Fruit fly (Drosophila melanogaster) whole organism, embryonic: ENCODE measurements around the gene CG2187.

ENCODE experiments used
- Asciz ChIP-seq: fragments of 200-800 bp; sonication (Bioruptor generic); optimal IDR thresholded peaks from 2 replicates; lab custom pipeline; 2017; ENCODE audit warnings: missing biosample characterization, mild to moderate bottlenecking, missing genetic modification characterization, missing genetic modification reagents
- Atf-2 ChIP-seq: fragments of 200-800 bp; sonication (Bioruptor generic); optimal IDR thresholded peaks from 2 replicates; lab custom pipeline; 2016; ENCODE audit warnings: missing biosample characterization, missing genetic modification characterization
- CG10147 ChIP-seq: fragments of 200-800 bp; sonication (Bioruptor generic); optimal IDR thresholded peaks from 2 replicates; lab custom pipeline; 2019; ENCODE audit warnings: missing biosample characterization, mild to moderate bottlenecking, missing genetic modification characterization, moderate library complexity
- CG10543 ChIP-seq: fragments of 200-800 bp; sonication (Bioruptor generic); optimal IDR thresholded peaks from 3 replicates; lab custom pipeline; 2017; ENCODE audit warnings: missing biosample characterization, mild to moderate bottlenecking, missing genetic modification characterization, moderate library complexity
- CG10959 ChIP-seq: fragments of 200-800 bp; sonication (Bioruptor generic); IDR thresholded peaks from 2 replicates; pipeline ENCODE4 v1.3.6; 2022; ENCODE audit warnings: missing biosample characterization, missing genetic modification characterization
- CG11504 ChIP-seq: fragments of 200-800 bp; sonication (Bioruptor generic); optimal IDR thresholded peaks from 3 replicates; lab custom pipeline; 2019; ENCODE audit warnings: missing biosample characterization, mild to moderate bottlenecking, missing genetic modification characterization, moderate library complexity
- CG14014 ChIP-seq: fragments of 200-800 bp; sonication (Bioruptor generic); IDR thresholded peaks from 2 replicates; pipeline ENCODE4 v1.3.6; 2022; ENCODE audit warnings: missing biosample characterization, missing genetic modification characterization
- CG16813 ChIP-seq: fragments of 200-800 bp; sonication (Bioruptor generic); IDR thresholded peaks from 3 replicates; pipeline ENCODE4 v1.3.6; 2022; ENCODE audit warnings: missing biosample characterization, missing genetic modification characterization; ENCODE audit not compliant: partially characterized antibody
- CG17328 ChIP-seq: fragments of 200-800 bp; sonication (Bioruptor generic); IDR thresholded peaks from 2 replicates; pipeline ENCODE4 v1.3.6; 2022; ENCODE audit warnings: missing biosample characterization, missing genetic modification characterization
- CG30403 ChIP-seq: fragments of 200-800 bp; sonication (Bioruptor generic); optimal IDR thresholded peaks from 3 replicates; lab custom pipeline; 2016; ENCODE audit warnings: missing biosample characterization, missing genetic modification characterization
- CG31441 ChIP-seq: fragments of 200-800 bp; sonication (Bioruptor generic); IDR thresholded peaks from 2 replicates; pipeline ENCODE4 v1.3.6; 2022; ENCODE audit warnings: missing biosample characterization, missing genetic modification characterization
- CG34376 ChIP-seq: fragments of 200-800 bp; sonication (Bioruptor generic); optimal IDR thresholded peaks from 2 replicates; lab custom pipeline; 2018; ENCODE audit warnings: missing biosample characterization, mild to moderate bottlenecking, missing genetic modification characterization
- CG4854 ChIP-seq: fragments of 200-800 bp; sonication (Bioruptor generic); optimal IDR thresholded peaks from 2 replicates; lab custom pipeline; 2016; ENCODE audit warnings: missing biosample characterization, missing genetic modification characterization, inconsistent platforms
- CG5953 ChIP-seq: fragments of 200-800 bp; sonication (Bioruptor generic); IDR thresholded peaks from 2 replicates; pipeline ENCODE4 v1.3.6; 2022; ENCODE audit warnings: missing biosample characterization, missing genetic modification characterization
- CG6272 ChIP-seq: fragments of 200-800 bp; sonication (Bioruptor generic); IDR thresholded peaks from 2 replicates; pipeline ENCODE4 v1.3.6; 2022; ENCODE audit warnings: missing biosample characterization, missing genetic modification characterization
- CG6689 ChIP-seq: fragments of 200-800 bp; sonication (Bioruptor generic); IDR thresholded peaks from 2 replicates; pipeline ENCODE4 v1.3.6; 2022; ENCODE audit warnings: missing biosample characterization, missing genetic modification characterization
- CG8765 ChIP-seq: fragments of 200-800 bp; sonication (Bioruptor generic); IDR thresholded peaks from 2 replicates; pipeline ENCODE4 v1.3.6; 2022; ENCODE audit warnings: missing biosample characterization, missing genetic modification characterization
- CG9215 ChIP-seq: fragments of 200-800 bp; sonication (Bioruptor generic); IDR thresholded peaks from 2 replicates; pipeline ENCODE4 v1.3.6; 2022; ENCODE audit warnings: missing biosample characterization, missing genetic modification characterization
- Elba2 ChIP-seq: fragments of 200-800 bp; sonication (Bioruptor generic); optimal IDR thresholded peaks from 3 replicates; lab custom pipeline; 2016; ENCODE audit warnings: missing biosample characterization, missing genetic modification characterization
- Ets97D ChIP-seq: fragments of 200-800 bp; sonication (Bioruptor generic); optimal IDR thresholded peaks from 3 replicates; lab custom pipeline; 2016; ENCODE audit warnings: missing biosample characterization, missing genetic modification characterization
- GATAe ChIP-seq: fragments of 200-800 bp; sonication (Bioruptor generic); conservative IDR thresholded peaks from 2 replicates; pipeline ENCODE4 v1.3.6; 2022; ENCODE audit warnings: missing biosample characterization, missing genetic modification characterization
- H15 ChIP-seq: fragments of 200-800 bp; sonication (Bioruptor generic); IDR thresholded peaks from 3 replicates; pipeline ENCODE4 v1.3.6; 2022; ENCODE audit warnings: missing biosample characterization, missing genetic modification characterization
- Hey ChIP-seq: fragments of 200-800 bp; sonication (Bioruptor generic); optimal IDR thresholded peaks from 3 replicates; lab custom pipeline; 2018; ENCODE audit warnings: missing biosample characterization, mild to moderate bottlenecking, missing genetic modification characterization
- Mrtf ChIP-seq: fragments of 200-800 bp; sonication (Bioruptor generic); IDR thresholded peaks from 3 replicates; pipeline ENCODE4 v1.3.6; 2022; ENCODE audit warnings: missing biosample characterization, missing genetic modification characterization
- NFAT ChIP-seq: fragments of 200-800 bp; sonication (Bioruptor generic); IDR thresholded peaks from 2 replicates; pipeline ENCODE4 v1.3.6; 2022; ENCODE audit warnings: missing biosample characterization, missing genetic modification characterization
- Neu2 ChIP-seq: fragments of 200-800 bp; sonication (Bioruptor generic); optimal IDR thresholded peaks from 3 replicates; lab custom pipeline; 2016; ENCODE audit warnings: missing biosample characterization, missing genetic modification characterization, borderline replicate concordance
- ash1 ChIP-seq: fragments of 200-800 bp; sonication (Bioruptor generic); optimal IDR thresholded peaks from 2 replicates; lab custom pipeline; 2018; ENCODE audit warnings: missing biosample characterization, mild to moderate bottlenecking, missing genetic modification characterization
- bbx ChIP-seq: fragments of 200-800 bp; sonication (Bioruptor generic); IDR thresholded peaks from 2 replicates; pipeline ENCODE4 v1.3.6; 2022; ENCODE audit warnings: missing biosample characterization, missing genetic modification characterization; ENCODE audit not compliant: partially characterized antibody
- btn ChIP-seq: fragments of 200-800 bp; sonication (Bioruptor generic); optimal IDR thresholded peaks from 2 replicates; lab custom pipeline; 2016; ENCODE audit warnings: missing biosample characterization, missing genetic modification characterization
- chinmo ChIP-seq: fragments of 200-800 bp; sonication (Bioruptor generic); IDR thresholded peaks from 4 replicates; pipeline ENCODE4 v1.3.6; 2022; ENCODE audit warnings: missing biosample characterization, missing genetic modification characterization; ENCODE audit not compliant: partially characterized antibody
- crol ChIP-seq: fragments of 200-800 bp; sonication (Bioruptor generic); IDR thresholded peaks from 2 replicates; pipeline ENCODE4 v1.3.6; 2022; ENCODE audit warnings: missing biosample characterization, missing genetic modification characterization
- cwo ChIP-seq: fragments of 200-800 bp; sonication (Bioruptor generic); optimal IDR thresholded peaks from 3 replicates; lab custom pipeline; 2017; ENCODE audit warnings: missing biosample characterization, missing genetic modification characterization, mild to moderate bottlenecking, moderate library complexity, missing genetic modification reagents
- dm ChIP-seq: fragments of 200-800 bp; sonication (Bioruptor generic); optimal IDR thresholded peaks from 3 replicates; lab custom pipeline; 2016; ENCODE audit warnings: missing biosample characterization, missing genetic modification characterization
- dysf ChIP-seq: fragments of 200-800 bp; sonication (Bioruptor generic); IDR thresholded peaks from 3 replicates; pipeline ENCODE4 v1.3.6; 2022; ENCODE audit warnings: missing biosample characterization, missing genetic modification characterization
- gce ChIP-seq: fragments of 200-800 bp; sonication (Bioruptor generic); IDR thresholded peaks from 3 replicates; pipeline ENCODE4 v1.3.6; 2022; ENCODE audit warnings: missing biosample characterization, missing genetic modification characterization
- hkb ChIP-seq, 2 experiments: fragments of 200-800 bp in 1 of 2; fragments of >200 bp in 1 of 2; sonication (Bioruptor generic) in 1 of 2; IDR thresholded peaks in 1 of 2; optimal IDR thresholded peaks in 1 of 2; 2 replicates each; pipeline versions ENCODE4 v1.3.6 to Lab custom; 2017 to 2022; ENCODE audit warnings: missing biosample characterization in 1 of 2, missing genetic modification characterization in 1 of 2
- jumu ChIP-seq: fragments of 200-800 bp; sonication (Bioruptor generic); optimal IDR thresholded peaks from 3 replicates; lab custom pipeline; 2016; ENCODE audit warnings: missing biosample characterization, missing genetic modification characterization
- kay ChIP-seq: fragments of 200-800 bp; sonication (Bioruptor generic); optimal IDR thresholded peaks from 2 replicates; lab custom pipeline; 2016; ENCODE audit warnings: missing biosample characterization, missing genetic modification characterization
- lab ChIP-seq: fragments of 200-800 bp; sonication (Bioruptor generic); optimal IDR thresholded peaks from 3 replicates; lab custom pipeline; 2017; ENCODE audit warnings: missing biosample characterization, missing genetic modification characterization, mild to moderate bottlenecking, moderate library complexity, missing genetic modification reagents
- nom ChIP-seq: fragments of 200-800 bp; sonication (Bioruptor generic); optimal IDR thresholded peaks from 2 replicates; lab custom pipeline; 2017; ENCODE audit warnings: missing biosample characterization, missing genetic modification characterization, mild to moderate bottlenecking, moderate library complexity, missing genetic modification reagents
- peb ChIP-seq: fragments of 200-800 bp; sonication (Bioruptor generic); IDR thresholded peaks from 2 replicates; pipeline ENCODE4 v1.3.6; 2022; ENCODE audit warnings: missing biosample characterization, missing genetic modification characterization
- pho ChIP-seq: fragments of 200-800 bp; sonication (Bioruptor generic); optimal IDR thresholded peaks from 2 replicates; lab custom pipeline; 2016; ENCODE audit warnings: missing biosample characterization, missing genetic modification characterization
- rib ChIP-seq: fragments of 200-800 bp; sonication (Bioruptor generic); IDR thresholded peaks from 2 replicates; pipeline ENCODE4 v1.3.6; 2022; ENCODE audit warnings: missing biosample characterization, missing genetic modification characterization
- row ChIP-seq: fragments of 200-800 bp; sonication (Bioruptor generic); IDR thresholded peaks from 3 replicates; pipeline ENCODE4 v1.3.6; 2022; ENCODE audit warnings: missing biosample characterization, missing genetic modification characterization
- sisA ChIP-seq: fragments of 200-800 bp; sonication (Bioruptor generic); IDR thresholded peaks from 2 replicates; pipeline ENCODE4 v1.3.6; 2022; ENCODE audit warnings: missing biosample characterization, missing genetic modification characterization
- slou ChIP-seq: fragments of 200-800 bp; sonication (Bioruptor generic); optimal IDR thresholded peaks from 3 replicates; lab custom pipeline; 2016; ENCODE audit warnings: missing biosample characterization, missing genetic modification characterization
- sr ChIP-seq: fragments of 200-800 bp; sonication (Bioruptor generic); IDR thresholded peaks from 3 replicates; pipeline ENCODE4 v1.3.6; 2022; ENCODE audit warnings: missing biosample characterization, missing genetic modification characterization
- tin ChIP-seq: fragments of 200-800 bp; sonication (Bioruptor generic); optimal IDR thresholded peaks from 3 replicates; lab custom pipeline; 2016; ENCODE audit warnings: missing biosample characterization, missing genetic modification characterization
- trem ChIP-seq: fragments of 200-800 bp; optimal IDR thresholded peaks from 3 replicates; lab custom pipeline; 2019; ENCODE audit warnings: missing biosample characterization, mild to moderate bottlenecking, missing genetic modification characterization, moderate library complexity
- wor ChIP-seq: fragments of 200-800 bp; sonication (Bioruptor generic); IDR thresholded peaks from 2 replicates; pipeline ENCODE4 v1.3.6; 2022; ENCODE audit warnings: missing biosample characterization, missing genetic modification characterization
- zen ChIP-seq: fragments of 200-800 bp; sonication (Bioruptor generic); optimal IDR thresholded peaks from 3 replicates; lab custom pipeline; 2018; ENCODE audit warnings: missing biosample characterization, mild to moderate bottlenecking, missing genetic modification characterization, moderate library complexity

The CG2187 gene

DNA sequence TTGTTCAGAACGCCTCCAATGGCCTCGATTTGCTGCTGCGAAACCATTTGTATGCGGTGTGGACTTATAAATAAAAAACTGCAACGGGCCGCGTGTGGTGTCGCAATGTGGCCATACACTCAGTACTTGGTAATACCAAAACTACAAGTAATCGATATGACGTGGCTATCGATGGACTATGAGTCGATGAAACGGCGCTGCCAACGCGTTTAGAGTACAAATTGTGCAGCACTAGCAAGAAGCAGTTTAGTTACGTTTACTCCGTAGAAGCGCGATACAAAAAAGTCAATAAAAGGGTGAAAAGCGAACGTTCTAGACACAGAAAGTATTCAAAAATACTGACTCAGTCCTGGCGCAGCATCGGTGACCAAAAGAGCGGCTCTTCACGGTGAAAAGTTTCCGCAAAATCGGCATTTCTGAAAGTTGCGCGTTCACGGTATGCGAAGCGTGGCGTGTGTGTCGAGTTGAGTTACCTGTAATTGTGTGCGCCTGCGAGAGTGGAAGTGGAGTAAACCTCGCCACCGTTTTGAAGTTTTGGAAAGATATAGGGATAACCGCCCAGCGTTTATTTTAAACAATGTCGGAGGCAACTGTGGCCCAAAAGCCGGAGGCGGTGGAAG, 10.9 kb downstream of the CG2187 start, which contains the start of the genes nero and CG1910 (continued):
- TF ChIP-seq cwo (GFP tag; lab: Kevin White, UChicago) (no peak), kay (GFP tag; lab: Kevin White, UChicago) (peak; percentile 23), CG16813 (GFP tag; lab: Robert Waterston, UW) (no peak), GATAe (no peak), slou (GFP tag; lab: Kevin White, UChicago) (no peak), wor (GFP tag; lab: Robert Waterston, UW) (no peak), row (GFP tag; lab: Robert Waterston, UW) (no peak), dm (GFP tag; lab: Kevin White, UChicago) (peak; percentile 93), CG17328 (no peak), tin (no peak), CG10147 (GFP tag; lab: Kevin White, UChicago) (no peak), peb (GFP tag; lab: Robert Waterston, UW) (no peak), Ets97D (GFP tag; lab: Kevin White, UChicago) (peak; percentile 28), CG34376 (GFP tag; lab: Kevin White, UChicago) (no peak), CG9215 (GFP tag; lab: Robert Waterston, UW) (no peak), CG5953 (GFP tag; lab: Robert Waterston, UW) (no peak), crol (GFP tag; lab: Robert Waterston, UW) (no peak), bbx (no peak), Elba2 (GFP tag; lab: Kevin White, UChicago) (no peak), btn (GFP tag; lab: Kevin White, UChicago) (no peak), CG8765 (no peak), Hey (tag; lab: Kevin White, UChicago) (no peak), CG30403 (GFP tag; lab: Kevin White, UChicago) (peak; percentile 9), ash1 (no peak), CG4854 (no peak), lab (GFP tag; lab: Kevin White, UChicago) (no peak), Asciz (GFP tag; lab: Kevin White, UChicago) (no peak), NFAT (GFP tag; lab: Robert Waterston, UW) (no peak), Mrtf (GFP tag; lab: Robert Waterston, UW) (no peak), sr (no peak), rib (GFP tag; lab: Robert Waterston, UW) (no peak), pho (GFP tag; lab: Kevin White, UChicago) (peak; percentile 7), gce (GFP tag; lab: Robert Waterston, UW) (no peak), trem (tag; lab: Kevin White, UChicago) (peak; percentile 99), nom (peak; percentile 26), CG6272 (GFP tag; lab: Robert Waterston, UW) (no peak), CG31441 (GFP tag; lab: Robert Waterston, UW) (no peak), CG6689 (GFP tag; lab: Robert Waterston, UW) (no peak), H15 (GFP tag; lab: Robert Waterston, UW) (no peak), sisA (GFP tag; lab: Robert Waterston, UW) (no peak), chinmo (no peak), CG14014 (GFP tag; lab: Robert Waterston, UW) (no peak), dysf (GFP tag; lab: Robert Waterston, UW) (no peak), zen (peak; percentile 37), Atf-2 (GFP tag; lab: Kevin White, UChicago) (no peak), CG10959 (GFP tag; lab: Robert Waterston, UW) (no peak), jumu (GFP tag; lab: Kevin White, UChicago) (peak; percentile 2), CG10543 (GFP tag; lab: Kevin White, UChicago) (peak; percentile 21), Neu2 (no peak), CG11504 (tag; lab: Kevin White, UChicago) (no peak), hkb (optimal IDR thresholded peaks at IDR 0.05; lab: Kevin White, UChicago) (peak; percentile 30), hkb (GFP tag; IDR thresholded peaks at IDR 0.05; lab: Robert Waterston, UW) (no peak)
